Fruit fly (Drosophila melanogaster) whole organism, wandering third instar larva: Measurements from ENCODE around the gene comm3.

ENCODE experiments used
- Abd-B ChIP-seq: fragments of >200 bp; optimal IDR thresholded peaks from 2 replicates; lab custom pipeline; 2017; ENCODE audit warnings: missing biosample characterization, missing genetic modification characterization
- brk ChIP-seq: fragments of 200-800 bp; sonication (Bioruptor generic); optimal IDR thresholded peaks from 2 replicates; lab custom pipeline; 2016; ENCODE audit warnings: missing biosample characterization, mild to moderate bottlenecking, missing genetic modification characterization
- dl ChIP-seq, 2 experiments: fragments of 175-275, 200-275 bp in 1 of 2; fragments of 200-275 bp in 1 of 2; sonication (Bioruptor generic); optimal IDR thresholded peaks; lab custom pipeline; 2018; ENCODE audit warnings: mild to moderate bottlenecking in 2 of 2, missing biosample characterization in 2 of 2, missing genetic modification characterization in 2 of 2, moderate library complexity in 2 of 2; ENCODE audit not compliant: partially characterized antibody in 2 of 2, insufficient read depth in 1 of 2
- lola ChIP-seq: fragments of >200 bp; optimal IDR thresholded peaks from 2 replicates; lab custom pipeline; 2017; ENCODE audit warnings: missing biosample characterization, missing genetic modification characterization
- psq ChIP-seq: fragments of 200-800 bp; sonication (Bioruptor generic); optimal IDR thresholded peaks from 3 replicates; lab custom pipeline; 2017; ENCODE audit warnings: missing biosample characterization, mild to moderate bottlenecking, missing genetic modification characterization, moderate library complexity

dm6 chr3L:15669939-15670338, 22.4 kb upstream of the comm3 start:
- TF ChIP-seq dl (GFP tag; optimal IDR thresholded peaks at IDR 0.05; lab: Kevin White, UChicago; ENCODE audit: insufficient read depth in 1 of 2, partially characterized antibody in 2 of 2) (no peak), brk (GFP tag; lab: Kevin White, UChicago) (no peak), psq (GFP tag; lab: Kevin White, UChicago) (no peak), lola (GFP tag; lab: Kevin White, UChicago) (no peak), Abd-B (GFP tag; lab: Kevin White, UChicago) (no peak)
